Worm (Caenorhabditis elegans) whole organism, late embryonic: ENCODE measurements around the gene srh-272.

Experiments
- ama-1 ChIP-seq: fragments of 150-350 bp; optimal IDR thresholded peaks from 2 replicates; lab custom pipeline; 2014
- elt-4 ChIP-seq: sonication (generic microtip); optimal IDR thresholded peaks from 2 replicates; lab custom pipeline; 2016; ENCODE audit warnings: missing genetic modification characterization, missing compliant biosample characterization
- nfya-1 ChIP-seq: sonication (generic microtip); optimal IDR thresholded peaks from 2 replicates; lab custom pipeline; 2017; ENCODE audit warnings: missing genetic modification characterization, mild to moderate bottlenecking, missing compliant biosample characterization, antibody characterized with exemption, moderate library complexity
- odd-2 ChIP-seq: sonication (generic microtip); optimal IDR thresholded peaks from 2 replicates; lab custom pipeline; 2017; ENCODE audit warnings: antibody characterized with exemption, mild to moderate bottlenecking, missing genetic modification characterization, missing compliant biosample characterization
- pha-4 ChIP-seq: fragments of 150-350 bp; optimal IDR thresholded peaks from 2 replicates; lab custom pipeline; 2018; ENCODE audit warnings: missing biosample characterization, missing genetic modification reagents, missing genetic modification characterization
- pqm-1 ChIP-seq: sonication (generic microtip); optimal IDR thresholded peaks from 2 replicates; lab custom pipeline; 2016; ENCODE audit warnings: missing genetic modification characterization, missing compliant biosample characterization
- rnt-1 ChIP-seq: sonication (generic microtip); optimal IDR thresholded peaks from 2 replicates; lab custom pipeline; 2016; ENCODE audit warnings: missing genetic modification characterization, missing compliant biosample characterization
- sox-2 ChIP-seq: fragments of 200-800 bp; sonication (Bioruptor generic); IDR thresholded peaks from 2 replicates; pipeline ENCODE4 v1.3.6; 2022; ENCODE audit warnings: missing genetic modification reagents, missing genetic modification characterization, missing compliant biosample characterization

DNA sequence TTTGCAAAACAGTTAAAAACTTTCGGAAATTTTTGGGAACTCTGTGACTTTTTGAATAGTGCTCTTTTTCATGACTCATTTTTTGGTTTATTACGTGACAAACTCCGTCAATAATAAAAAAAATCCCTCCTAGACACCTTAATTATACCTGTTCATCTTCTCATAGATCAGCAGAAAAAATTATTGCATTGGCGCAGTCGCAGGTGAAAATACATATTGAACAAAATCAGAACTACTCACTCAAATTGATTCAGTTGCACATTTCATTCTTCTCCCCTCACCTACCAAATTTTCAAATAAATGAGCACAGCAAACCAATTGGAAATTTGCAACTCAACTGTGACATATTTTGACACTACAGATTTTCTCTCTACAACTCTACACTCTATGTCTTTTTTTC, 29.8 kb downstream of the srh-272 start, which contains the start of gene srh-127:
- TF ChIP-seq pha-4 (tag; lab: Kevin White, UChicago) (no peak), nfya-1 (no peak), rnt-1 (tag; lab: Kevin White, UChicago) (no peak), odd-2 (no peak), pqm-1 (tag; lab: Kevin White, UChicago) (no peak), sox-2 (GFP tag; lab: Robert Waterston, UW) (no peak), ama-1 (lab: Kevin White, UChicago) (no peak), elt-4 (no peak)
